Fruit fly (Drosophila melanogaster) whole organism, embryonic: ENCODE data around the gene MED4.

Experiments
- Asciz ChIP-seq: fragments of 200-800 bp; sonication (Bioruptor generic); optimal IDR thresholded peaks from 2 replicates; lab custom pipeline; 2017; ENCODE audit warnings: missing biosample characterization, mild to moderate bottlenecking, missing genetic modification characterization, missing genetic modification reagents
- Atf6 ChIP-seq: fragments of 200-800 bp; sonication (Bioruptor generic); IDR thresholded peaks from 2 replicates; pipeline ENCODE4 v1.3.6; 2022; ENCODE audit warnings: missing biosample characterization, missing genetic modification characterization
- Blimp-1 ChIP-seq: fragments of 200-800 bp; sonication (Bioruptor generic); optimal IDR thresholded peaks from 3 replicates; lab custom pipeline; 2018; ENCODE audit warnings: missing biosample characterization, missing genetic modification characterization, mild to moderate bottlenecking, moderate library complexity, missing genetic modification reagents
- C15 ChIP-seq: fragments of 200-800 bp; sonication (Bioruptor generic); IDR thresholded peaks from 3 replicates; pipeline ENCODE4 v1.3.6; 2022; ENCODE audit warnings: missing biosample characterization, missing genetic modification characterization
- CG10209 ChIP-seq: fragments of 200-800 bp; sonication (Bioruptor generic); optimal IDR thresholded peaks from 3 replicates; lab custom pipeline; 2017; ENCODE audit warnings: missing biosample characterization, mild to moderate bottlenecking, missing genetic modification characterization, missing genetic modification reagents
- CG10654 ChIP-seq: fragments of 200-800 bp; sonication (Bioruptor generic); optimal IDR thresholded peaks from 2 replicates; lab custom pipeline; 2016; ENCODE audit warnings: missing biosample characterization, missing genetic modification characterization
- CG11504 ChIP-seq: fragments of 200-800 bp; sonication (Bioruptor generic); optimal IDR thresholded peaks from 3 replicates; lab custom pipeline; 2019; ENCODE audit warnings: missing biosample characterization, mild to moderate bottlenecking, missing genetic modification characterization, moderate library complexity
- CG12391 ChIP-seq: fragments of 200-800 bp; sonication (Bioruptor generic); optimal IDR thresholded peaks from 3 replicates; lab custom pipeline; 2018; ENCODE audit warnings: missing biosample characterization, mild to moderate bottlenecking, missing genetic modification characterization, moderate library complexity
- CG14014 ChIP-seq: fragments of 200-800 bp; sonication (Bioruptor generic); IDR thresholded peaks from 2 replicates; pipeline ENCODE4 v1.3.6; 2022; ENCODE audit warnings: missing biosample characterization, missing genetic modification characterization
- CG15011 ChIP-seq: fragments of 200-800 bp; sonication (Bioruptor generic); optimal IDR thresholded peaks from 3 replicates; lab custom pipeline; 2018; ENCODE audit warnings: missing biosample characterization, mild to moderate bottlenecking, missing genetic modification characterization
- CG1529 ChIP-seq: fragments of 200-800 bp; sonication (Bioruptor generic); optimal IDR thresholded peaks from 3 replicates; lab custom pipeline; 2018; ENCODE audit warnings: missing biosample characterization, missing genetic modification characterization
- CG1603 ChIP-seq: fragments of 200-800 bp; sonication (Bioruptor generic); optimal IDR thresholded peaks from 2 replicates; lab custom pipeline; 2019; ENCODE audit warnings: missing biosample characterization, mild to moderate bottlenecking, missing genetic modification characterization, moderate library complexity
- CG16779 ChIP-seq: fragments of 200-800 bp; sonication (Bioruptor generic); IDR thresholded peaks from 2 replicates; pipeline ENCODE4 v1.3.6; 2022; ENCODE audit warnings: missing biosample characterization, missing genetic modification characterization
- CG17829 ChIP-seq: fragments of 200-800 bp; optimal IDR thresholded peaks from 2 replicates; lab custom pipeline; 2019; ENCODE audit warnings: missing biosample characterization, mild to moderate bottlenecking, missing genetic modification characterization, moderate library complexity
- CG3065 ChIP-seq: fragments of 200-800 bp; sonication (Bioruptor generic); optimal IDR thresholded peaks from 2 replicates; lab custom pipeline; 2016; ENCODE audit warnings: missing biosample characterization, missing genetic modification characterization
- CG3163 ChIP-seq: fragments of 200-800 bp; sonication (Bioruptor generic); optimal IDR thresholded peaks from 3 replicates; lab custom pipeline; 2016; ENCODE audit warnings: missing biosample characterization, missing genetic modification characterization
- CG32767 ChIP-seq: fragments of 200-800 bp; sonication (Bioruptor generic); IDR thresholded peaks from 2 replicates; pipeline ENCODE4 v1.3.6; 2022; ENCODE audit warnings: missing biosample characterization, missing genetic modification characterization
- CG34224 ChIP-seq: fragments of 200-800 bp; sonication (Bioruptor generic); IDR thresholded peaks from 3 replicates; pipeline ENCODE4 v1.3.6; 2022; ENCODE audit warnings: missing biosample characterization, missing genetic modification characterization; ENCODE audit not compliant: partially characterized antibody
- CG3847 ChIP-seq: fragments of 200-800 bp; sonication (Bioruptor generic); IDR thresholded peaks from 2 replicates; pipeline ENCODE4 v1.3.6; 2022; ENCODE audit warnings: missing biosample characterization, missing genetic modification characterization
- CG4424 ChIP-seq: fragments of 200-800 bp; sonication (Bioruptor generic); optimal IDR thresholded peaks from 3 replicates; lab custom pipeline; 2016; ENCODE audit warnings: missing biosample characterization, missing genetic modification characterization
- CG6175 ChIP-seq: fragments of 200-800 bp; sonication (Bioruptor generic); IDR thresholded peaks from 3 replicates; pipeline ENCODE4 v1.3.6; 2022; ENCODE audit warnings: missing biosample characterization, missing genetic modification characterization
- CG9932 ChIP-seq: fragments of 200-800 bp; sonication (Bioruptor generic); IDR thresholded peaks from 2 replicates; pipeline ENCODE4 v1.3.6; 2022; ENCODE audit warnings: missing biosample characterization, missing genetic modification characterization
- Chrac-16 ChIP-seq: fragments of 200-800 bp; sonication (Bioruptor generic); optimal IDR thresholded peaks from 3 replicates; lab custom pipeline; 2016; ENCODE audit warnings: missing biosample characterization, missing genetic modification characterization
- D19B ChIP-seq: fragments of 200-800 bp; sonication (Bioruptor generic); optimal IDR thresholded peaks from 2 replicates; lab custom pipeline; 2017; ENCODE audit warnings: missing biosample characterization, mild to moderate bottlenecking, missing genetic modification characterization
- Fer2 ChIP-seq: fragments of 200-800 bp; sonication (Bioruptor generic); optimal IDR thresholded peaks from 2 replicates; lab custom pipeline; 2018; ENCODE audit warnings: missing biosample characterization, mild to moderate bottlenecking, missing genetic modification characterization, moderate library complexity
- Gug ChIP-seq: fragments of 200-800 bp; sonication (Bioruptor generic); IDR thresholded peaks from 4 replicates; pipeline ENCODE4 v1.3.6; 2022; ENCODE audit warnings: missing biosample characterization, missing genetic modification characterization
- Hr51 ChIP-seq, 2 experiments: fragments of 200-800 bp; sonication (Bioruptor generic); optimal IDR thresholded peaks; 2 replicates in 1 of 2; 3 replicates in 1 of 2; lab custom pipeline; 2016 to 2018; ENCODE audit warnings: missing biosample characterization in 2 of 2, missing genetic modification characterization in 2 of 2, mild to moderate bottlenecking in 1 of 2, moderate library complexity in 1 of 2
- Nf-YA ChIP-seq: fragments of 200-800 bp; sonication (Bioruptor generic); IDR thresholded peaks from 2 replicates; pipeline ENCODE4 v1.3.6; 2022; ENCODE audit warnings: missing biosample characterization, missing genetic modification characterization
- YL-1 ChIP-seq: fragments of 200-800 bp; sonication (Bioruptor generic); optimal IDR thresholded peaks from 3 replicates; lab custom pipeline; 2017; ENCODE audit warnings: missing biosample characterization, mild to moderate bottlenecking, missing genetic modification characterization
- abd-A ChIP-seq: fragments of 200-800 bp; sonication (Bioruptor generic); optimal IDR thresholded peaks from 3 replicates; lab custom pipeline; 2019; ENCODE audit warnings: missing biosample characterization, mild to moderate bottlenecking, missing genetic modification characterization, moderate library complexity
- bab2 ChIP-seq: fragments of 200-800 bp; sonication (Bioruptor generic); optimal IDR thresholded peaks from 2 replicates; lab custom pipeline; 2016; ENCODE audit warnings: missing biosample characterization, missing genetic modification characterization
- chif ChIP-seq, 2 experiments: fragments of 200-800 bp; sonication (Bioruptor generic); optimal IDR thresholded peaks; 3 replicates each; lab custom pipeline; 2016; ENCODE audit warnings: missing biosample characterization in 2 of 2, missing genetic modification characterization in 2 of 2
- chm ChIP-seq: fragments of 200-800 bp; sonication (Bioruptor generic); IDR thresholded peaks from 2 replicates; pipeline ENCODE4 v1.3.6; 2022; ENCODE audit warnings: missing biosample characterization, missing genetic modification characterization
- corto ChIP-seq: fragments of 200-800 bp; sonication (Bioruptor generic); optimal IDR thresholded peaks from 2 replicates; lab custom pipeline; 2016; ENCODE audit warnings: missing biosample characterization, mild to moderate bottlenecking, missing genetic modification characterization, moderate library complexity
- croc ChIP-seq: fragments of 200-800 bp; sonication (Bioruptor generic); conservative IDR thresholded peaks from 3 replicates; pipeline ENCODE4 v1.3.6; 2022; ENCODE audit warnings: missing biosample characterization, missing genetic modification characterization
- dati ChIP-seq: fragments of 200-800 bp; sonication (Bioruptor generic); IDR thresholded peaks from 2 replicates; pipeline ENCODE4 v1.3.6; 2022; ENCODE audit warnings: missing biosample characterization, missing genetic modification characterization
- ems ChIP-seq: fragments of 200-800 bp; sonication (Bioruptor generic); optimal IDR thresholded peaks from 3 replicates; lab custom pipeline; 2016; ENCODE audit warnings: missing biosample characterization, missing genetic modification characterization
- ftz-f1 ChIP-seq: fragments of 200-800 bp; sonication (Bioruptor generic); optimal IDR thresholded peaks from 2 replicates; lab custom pipeline; 2016; ENCODE audit warnings: missing biosample characterization, missing genetic modification characterization
- gce ChIP-seq: fragments of 200-800 bp; sonication (Bioruptor generic); IDR thresholded peaks from 3 replicates; pipeline ENCODE4 v1.3.6; 2022; ENCODE audit warnings: missing biosample characterization, missing genetic modification characterization
- gcm ChIP-seq: fragments of 200-800 bp; sonication (Bioruptor generic); optimal IDR thresholded peaks from 2 replicates; lab custom pipeline; 2019; ENCODE audit warnings: missing biosample characterization, mild to moderate bottlenecking, missing genetic modification characterization, moderate library complexity
- grau ChIP-seq: fragments of 200-800 bp; optimal IDR thresholded peaks from 3 replicates; lab custom pipeline; 2019; ENCODE audit warnings: missing biosample characterization, mild to moderate bottlenecking, missing genetic modification characterization, moderate library complexity
- insv ChIP-seq, 2 experiments: fragments of 200-800 bp; sonication (Bioruptor generic); optimal IDR thresholded peaks; 3 replicates each; lab custom pipeline; 2016 to 2018; ENCODE audit warnings: missing biosample characterization in 2 of 2, missing genetic modification characterization in 2 of 2
- lmd ChIP-seq: fragments of 200-800 bp; sonication (Bioruptor generic); IDR thresholded peaks from 2 replicates; pipeline ENCODE4 v1.3.6; 2022; ENCODE audit warnings: missing biosample characterization, missing genetic modification characterization
- lola ChIP-seq, 3 experiments: fragments of >200 bp in 2 of 3; fragments of 200-800 bp in 1 of 3; sonication (Bioruptor generic) in 1 of 3; optimal IDR thresholded peaks; 2 replicates each; lab custom pipeline; 2017 to 2019; ENCODE audit warnings: missing biosample characterization in 3 of 3, missing genetic modification characterization in 3 of 3, mild to moderate bottlenecking in 1 of 3, moderate library complexity in 1 of 3
- lov ChIP-seq, 2 experiments: fragments of 200-800 bp in 1 of 2; fragments of >200 bp in 1 of 2; sonication (Bioruptor generic) in 1 of 2; IDR thresholded peaks in 1 of 2; optimal IDR thresholded peaks in 1 of 2; 2 replicates in 1 of 2; 3 replicates in 1 of 2; pipeline versions ENCODE4 v1.3.6 to Lab custom; 2017 to 2022; ENCODE audit warnings: missing biosample characterization in 1 of 2, missing genetic modification characterization in 1 of 2
- nerfin-2 ChIP-seq: fragments of 200-800 bp; sonication (Bioruptor generic); IDR thresholded peaks from 2 replicates; pipeline ENCODE4 v1.3.6; 2022; ENCODE audit warnings: missing biosample characterization, missing genetic modification characterization; ENCODE audit not compliant: partially characterized antibody
- pros ChIP-seq: fragments of 200-800 bp; sonication (Bioruptor generic); optimal IDR thresholded peaks from 3 replicates; lab custom pipeline; 2019; ENCODE audit warnings: missing biosample characterization, mild to moderate bottlenecking, missing genetic modification characterization, moderate library complexity
- rib ChIP-seq: fragments of 200-800 bp; sonication (Bioruptor generic); IDR thresholded peaks from 2 replicates; pipeline ENCODE4 v1.3.6; 2022; ENCODE audit warnings: missing biosample characterization, missing genetic modification characterization
- slou ChIP-seq: fragments of 200-800 bp; sonication (Bioruptor generic); optimal IDR thresholded peaks from 3 replicates; lab custom pipeline; 2016; ENCODE audit warnings: missing biosample characterization, missing genetic modification characterization

The MED4 gene

dm6 chr3L:7250469-7250868 lies at the start of gene MED4:
MED4 (minus strand) TSS chr3L:7250527.
- TF ChIP-seq CG32767 (GFP tag; lab: Robert Waterston, UW): peak; percentile 74
- TF ChIP-seq insv (GFP tag; optimal IDR thresholded peaks at IDR 0.05; lab: Kevin White, UChicago): peak in 1 of 2 experiments; percentile 17
- peak; percentile 58 for TF ChIP-seq slou (GFP tag; lab: Kevin White, UChicago)
- TF ChIP-seq CG9932 (GFP tag; lab: Robert Waterston, UW): peak; percentile 80
- TF ChIP-seq CG10209: peak; percentile 63
- TF ChIP-seq gce (GFP tag; lab: Robert Waterston, UW): 0 out of 3 replicates have a peak, but pooled peaks have one; percentile 52
- TF ChIP-seq Gug (GFP tag; lab: Robert Waterston, UW): peak; percentile 64; the same call in 3 of the 4 replicates
- TF ChIP-seq lmd (GFP tag; lab: Robert Waterston, UW): peak; percentile 83
- TF ChIP-seq lola (GFP tag; optimal IDR thresholded peaks at IDR 0.05; lab: Kevin White, UChicago): peak in 1 of 3 experiments; percentile 60
- TF ChIP-seq CG11504 (tag; lab: Kevin White, UChicago): peak; percentile 75
- peak; percentile 72 for TF ChIP-seq CG3163 (GFP tag; lab: Kevin White, UChicago)
- TF ChIP-seq Fer2: no peak
- peak; percentile 74 to 78 for TF ChIP-seq Hr51 (GFP tag; optimal IDR thresholded peaks at IDR 0.05; lab: Kevin White, UChicago)
- TF ChIP-seq lov (optimal IDR thresholded peaks at IDR 0.05; lab: Kevin White, UChicago): no peak
- TF ChIP-seq lov (GFP tag; IDR thresholded peaks at IDR 0.05; lab: Robert Waterston, UW): no peak
- peak; percentile 79 for TF ChIP-seq CG16779 (GFP tag; lab: Robert Waterston, UW)
- peak; percentile 88 for TF ChIP-seq CG1603 (tag; lab: Kevin White, UChicago)
- TF ChIP-seq C15: peak; percentile 41; the same call in 1 of the 3 replicates
- TF ChIP-seq D19B (GFP tag; lab: Kevin White, UChicago): peak; percentile 56
- peak; percentile 77 for TF ChIP-seq CG10654 (GFP tag; lab: Kevin White, UChicago)
- TF ChIP-seq ftz-f1 (GFP tag; lab: Kevin White, UChicago): no peak
- TF ChIP-seq Atf6 (GFP tag; lab: Robert Waterston, UW): peak; percentile 78
- peak; percentile 86 for TF ChIP-seq CG3847 (GFP tag; lab: Robert Waterston, UW)
- peak; percentile 63 for TF ChIP-seq Blimp-1 (GFP tag; lab: Kevin White, UChicago)
- peak; percentile 69 for TF ChIP-seq CG17829
- peak; percentile 82 for TF ChIP-seq CG12391 (tag; lab: Kevin White, UChicago)
- TF ChIP-seq dati: peak; percentile 18; the same call in 1 of the 2 replicates
- TF ChIP-seq abd-A (tag; lab: Kevin White, UChicago): no peak
- TF ChIP-seq Asciz (GFP tag; lab: Kevin White, UChicago): peak; percentile 61
- peak; percentile 64; the same call in 1 of the 2 replicates for TF ChIP-seq rib (GFP tag; lab: Robert Waterston, UW)
- peak; percentile 41; the same call in 1 of the 3 replicates for TF ChIP-seq croc
- TF ChIP-seq CG3065: peak; percentile 58
- TF ChIP-seq corto (GFP tag; lab: Kevin White, UChicago): no peak
- TF ChIP-seq YL-1 (GFP tag; lab: Kevin White, UChicago): peak; percentile 68
- peak; percentile 79 for TF ChIP-seq bab2 (GFP tag; lab: Kevin White, UChicago)
- peak; percentile 33 for TF ChIP-seq CG1529
- peak; percentile 82 for TF ChIP-seq CG14014
- peak; percentile 64 for TF ChIP-seq gcm (GFP tag; lab: Kevin White, UChicago)
- TF ChIP-seq grau: peak; percentile 78
- no peak for TF ChIP-seq Nf-YA (GFP tag; lab: Robert Waterston, UW)
- no peak for TF ChIP-seq CG15011 (GFP tag; lab: Kevin White, UChicago)
- peak; percentile 80 for TF ChIP-seq Chrac-16 (GFP tag; lab: Kevin White, UChicago)
- peak; percentile 68 to 82 for TF ChIP-seq chif (GFP tag; optimal IDR thresholded peaks at IDR 0.05; lab: Kevin White, UChicago)
- TF ChIP-seq CG6175 (GFP tag; lab: Robert Waterston, UW): peak; percentile 58; the same call in 2 of the 3 replicates
- peak; percentile 90 for TF ChIP-seq chm (GFP tag; lab: Robert Waterston, UW)
- peak; percentile 83 for TF ChIP-seq CG4424
- no peak for TF ChIP-seq pros
- no peak for TF ChIP-seq nerfin-2 (GFP tag; lab: Robert Waterston, UW)
- TF ChIP-seq ems: peak; percentile 81
- TF ChIP-seq CG34224 (GFP tag; lab: Robert Waterston, UW): peak; percentile 18; the same call in 1 of the 3 replicates
